Fruit fly (Drosophila melanogaster) whole organism, embryonic: ENCODE measurements around the gene CG31816.
A peak's percentile ranks its signal among the peaks of the same experiment; 100 is the strongest.

ENCODE experiments used
- Atf3 ChIP-seq: fragments of 200-800 bp; sonication (Bioruptor generic); optimal IDR thresholded peaks from 3 replicates; lab custom pipeline; 2016; ENCODE audit warnings: missing biosample characterization, missing genetic modification characterization
- CG10209 ChIP-seq: fragments of 200-800 bp; sonication (Bioruptor generic); optimal IDR thresholded peaks from 3 replicates; lab custom pipeline; 2017; ENCODE audit warnings: missing biosample characterization, mild to moderate bottlenecking, missing genetic modification characterization, missing genetic modification reagents
- CG10267 ChIP-seq: fragments of 200-800 bp; sonication (Bioruptor generic); optimal IDR thresholded peaks from 2 replicates; lab custom pipeline; 2018; ENCODE audit warnings: missing biosample characterization, mild to moderate bottlenecking, missing genetic modification characterization, moderate library complexity
- CG11695 ChIP-seq: fragments of 200-800 bp; sonication (Bioruptor generic); IDR thresholded peaks from 3 replicates; pipeline ENCODE4 v1.3.6; 2022; ENCODE audit warnings: missing biosample characterization, missing genetic modification characterization
- CG11696 ChIP-seq: fragments of 200-800 bp; sonication (Bioruptor generic); IDR thresholded peaks from 2 replicates; pipeline ENCODE4 v1.3.6; 2022; ENCODE audit warnings: missing biosample characterization, missing genetic modification characterization
- CG12299 ChIP-seq: fragments of 200-800 bp; sonication (Bioruptor generic); optimal IDR thresholded peaks from 2 replicates; lab custom pipeline; 2018; ENCODE audit warnings: missing biosample characterization, mild to moderate bottlenecking, missing genetic modification characterization
- CG12659 ChIP-seq: fragments of 200-800 bp; sonication (Bioruptor generic); optimal IDR thresholded peaks from 3 replicates; lab custom pipeline; 2017; ENCODE audit warnings: mild to moderate bottlenecking, missing biosample characterization, missing genetic modification reagents, missing genetic modification characterization
- CG15269 ChIP-seq: fragments of 200-800 bp; sonication (Bioruptor generic); optimal IDR thresholded peaks from 2 replicates; lab custom pipeline; 2018; ENCODE audit warnings: missing biosample characterization, mild to moderate bottlenecking, missing genetic modification characterization, moderate library complexity
- CG17361 ChIP-seq: fragments of 200-800 bp; sonication (Bioruptor generic); IDR thresholded peaks from 3 replicates; pipeline ENCODE4 v1.3.6; 2022; ENCODE audit warnings: missing biosample characterization, missing genetic modification characterization
- CG17612 ChIP-seq: fragments of 200-800 bp; sonication (Bioruptor generic); IDR thresholded peaks from 2 replicates; pipeline ENCODE4 v1.3.6; 2022; ENCODE audit warnings: missing biosample characterization, missing genetic modification characterization
- CG17829 ChIP-seq: fragments of 200-800 bp; optimal IDR thresholded peaks from 2 replicates; lab custom pipeline; 2019; ENCODE audit warnings: missing biosample characterization, mild to moderate bottlenecking, missing genetic modification characterization, moderate library complexity
- CG18476 ChIP-seq: fragments of 200-800 bp; sonication (Bioruptor generic); optimal IDR thresholded peaks from 2 replicates; lab custom pipeline; 2016; ENCODE audit warnings: missing biosample characterization, mild to moderate bottlenecking, missing genetic modification characterization
- CG2875 ChIP-seq: fragments of 200-800 bp; sonication (Bioruptor generic); optimal IDR thresholded peaks from 2 replicates; lab custom pipeline; 2017; ENCODE audit warnings: missing biosample characterization, mild to moderate bottlenecking, missing genetic modification characterization, missing genetic modification reagents
- CG30403 ChIP-seq: fragments of 200-800 bp; sonication (Bioruptor generic); optimal IDR thresholded peaks from 3 replicates; lab custom pipeline; 2016; ENCODE audit warnings: missing biosample characterization, missing genetic modification characterization
- CG5245 ChIP-seq: fragments of 200-800 bp; sonication (Bioruptor generic); optimal IDR thresholded peaks from 3 replicates; lab custom pipeline; 2016; ENCODE audit warnings: missing biosample characterization, missing genetic modification characterization
- CG6254 ChIP-seq: fragments of 200-800 bp; sonication (Bioruptor generic); optimal IDR thresholded peaks from 3 replicates; lab custom pipeline; 2017; ENCODE audit warnings: mild to moderate bottlenecking, missing biosample characterization, missing genetic modification reagents, missing genetic modification characterization
- CG6791 ChIP-seq: fragments of 200-800 bp; sonication (Bioruptor generic); IDR thresholded peaks from 3 replicates; pipeline ENCODE4 v1.3.6; 2022; ENCODE audit warnings: missing biosample characterization, missing genetic modification characterization; ENCODE audit not compliant: partially characterized antibody
- CG6854 ChIP-seq: fragments of 200-800 bp; sonication (Bioruptor generic); optimal IDR thresholded peaks from 3 replicates; lab custom pipeline; 2017; ENCODE audit warnings: missing biosample characterization, mild to moderate bottlenecking, missing genetic modification characterization
- CG8388 ChIP-seq: fragments of 200-800 bp; sonication (Bioruptor generic); optimal IDR thresholded peaks from 2 replicates; lab custom pipeline; 2019; ENCODE audit warnings: missing biosample characterization, mild to moderate bottlenecking, missing genetic modification characterization, moderate library complexity
- CG8924 ChIP-seq: fragments of 200-800 bp; optimal IDR thresholded peaks from 3 replicates; lab custom pipeline; 2019; ENCODE audit warnings: missing biosample characterization, mild to moderate bottlenecking, missing genetic modification characterization, moderate library complexity
- Camta ChIP-seq: fragments of 200-800 bp; sonication (Bioruptor generic); optimal IDR thresholded peaks from 2 replicates; lab custom pipeline; 2016; ENCODE audit warnings: missing biosample characterization, missing genetic modification characterization
- Deaf1 ChIP-seq: fragments of 200-800 bp; optimal IDR thresholded peaks from 3 replicates; lab custom pipeline; 2019; ENCODE audit warnings: missing biosample characterization, mild to moderate bottlenecking, missing genetic modification characterization, moderate library complexity
- HmgD ChIP-seq: fragments of 200-800 bp; sonication (Bioruptor generic); optimal IDR thresholded peaks from 3 replicates; lab custom pipeline; 2016; ENCODE audit warnings: missing biosample characterization, missing genetic modification characterization
- Jarid2 ChIP-seq: fragments of 200-800 bp; sonication (Bioruptor generic); optimal IDR thresholded peaks from 3 replicates; lab custom pipeline; 2017; ENCODE audit warnings: mild to moderate bottlenecking, missing biosample characterization, missing genetic modification reagents, missing genetic modification characterization
- Neu2 ChIP-seq: fragments of 200-800 bp; sonication (Bioruptor generic); optimal IDR thresholded peaks from 3 replicates; lab custom pipeline; 2016; ENCODE audit warnings: missing biosample characterization, missing genetic modification characterization, borderline replicate concordance
- Rx ChIP-seq: fragments of 200-800 bp; sonication (Bioruptor generic); IDR thresholded peaks from 2 replicates; pipeline ENCODE4 v1.3.6; 2022; ENCODE audit warnings: missing biosample characterization, missing genetic modification characterization
- Taf1 ChIP-seq: fragments of 200-800 bp; sonication (Bioruptor generic); IDR thresholded peaks from 2 replicates; pipeline ENCODE4 v1.3.6; 2022; ENCODE audit warnings: missing biosample characterization, missing genetic modification characterization
- ab ChIP-seq: fragments of 200-800 bp; sonication (Bioruptor generic); optimal IDR thresholded peaks from 2 replicates; lab custom pipeline; 2016; ENCODE audit warnings: missing biosample characterization, missing genetic modification characterization
- ap ChIP-seq: fragments of 200-800 bp; sonication (Bioruptor generic); IDR thresholded peaks from 2 replicates; pipeline ENCODE4 v1.3.6; 2022; ENCODE audit warnings: missing biosample characterization, missing genetic modification characterization
- ara ChIP-seq: fragments of 200-800 bp; sonication (Bioruptor generic); IDR thresholded peaks from 2 replicates; pipeline ENCODE4 v1.3.6; 2022; ENCODE audit warnings: missing biosample characterization, missing genetic modification characterization
- az2 ChIP-seq: fragments of 200-800 bp; sonication (Bioruptor generic); optimal IDR thresholded peaks from 3 replicates; lab custom pipeline; 2016; ENCODE audit warnings: missing biosample characterization, missing genetic modification characterization
- bigmax ChIP-seq: fragments of 200-800 bp; sonication (Bioruptor generic); optimal IDR thresholded peaks from 2 replicates; lab custom pipeline; 2018; ENCODE audit warnings: missing biosample characterization, mild to moderate bottlenecking, missing genetic modification characterization
- br ChIP-seq: fragments of >200 bp; optimal IDR thresholded peaks from 2 replicates; lab custom pipeline; 2017
- chinmo ChIP-seq: fragments of 200-800 bp; sonication (Bioruptor generic); IDR thresholded peaks from 4 replicates; pipeline ENCODE4 v1.3.6; 2022; ENCODE audit warnings: missing biosample characterization, missing genetic modification characterization; ENCODE audit not compliant: partially characterized antibody
- cwo ChIP-seq: fragments of 200-800 bp; sonication (Bioruptor generic); optimal IDR thresholded peaks from 3 replicates; lab custom pipeline; 2017; ENCODE audit warnings: missing biosample characterization, missing genetic modification characterization, mild to moderate bottlenecking, moderate library complexity, missing genetic modification reagents
- dmrt99B ChIP-seq: fragments of 200-800 bp; sonication (Bioruptor generic); optimal IDR thresholded peaks from 2 replicates; lab custom pipeline; 2018; ENCODE audit warnings: missing biosample characterization, mild to moderate bottlenecking, missing genetic modification characterization, moderate library complexity
- gce ChIP-seq: fragments of 200-800 bp; sonication (Bioruptor generic); IDR thresholded peaks from 3 replicates; pipeline ENCODE4 v1.3.6; 2022; ENCODE audit warnings: missing biosample characterization, missing genetic modification characterization
- gt ChIP-seq: fragments of 200-800 bp; sonication (Bioruptor generic); IDR thresholded peaks from 2 replicates; pipeline ENCODE4 v1.3.6; 2022; ENCODE audit warnings: missing biosample characterization, missing genetic modification characterization
- lov ChIP-seq, 2 experiments: fragments of 200-800 bp in 1 of 2; fragments of >200 bp in 1 of 2; sonication (Bioruptor generic) in 1 of 2; IDR thresholded peaks in 1 of 2; optimal IDR thresholded peaks in 1 of 2; 2 replicates in 1 of 2; 3 replicates in 1 of 2; pipeline versions ENCODE4 v1.3.6 to Lab custom; 2017 to 2022; ENCODE audit warnings: missing biosample characterization in 1 of 2, missing genetic modification characterization in 1 of 2
- luna ChIP-seq: fragments of 200-800 bp; sonication (Bioruptor generic); optimal IDR thresholded peaks from 2 replicates; lab custom pipeline; 2016; ENCODE audit warnings: missing biosample characterization, missing genetic modification characterization
- nerfin-1 ChIP-seq: fragments of 200-800 bp; sonication (Bioruptor generic); optimal IDR thresholded peaks from 3 replicates; lab custom pipeline; 2019; ENCODE audit warnings: missing biosample characterization, mild to moderate bottlenecking, missing genetic modification characterization, moderate library complexity
- otp ChIP-seq: fragments of 200-800 bp; sonication (Bioruptor generic); IDR thresholded peaks from 3 replicates; pipeline ENCODE4, ENCODE4 v1.3.6; 2022; ENCODE audit warnings: missing biosample characterization, missing genetic modification characterization
- pfk ChIP-seq: fragments of 200-800 bp; sonication (Bioruptor generic); optimal IDR thresholded peaks from 2 replicates; lab custom pipeline; 2018; ENCODE audit warnings: missing biosample characterization, mild to moderate bottlenecking, missing genetic modification characterization, moderate library complexity
- pho ChIP-seq: fragments of 200-800 bp; sonication (Bioruptor generic); optimal IDR thresholded peaks from 2 replicates; lab custom pipeline; 2016; ENCODE audit warnings: missing biosample characterization, missing genetic modification characterization
- pita ChIP-seq: fragments of 200-800 bp; sonication (Bioruptor generic); optimal IDR thresholded peaks from 2 replicates; lab custom pipeline; 2017; ENCODE audit warnings: missing biosample characterization, mild to moderate bottlenecking, missing genetic modification characterization
- pnt ChIP-seq: fragments of 200-800 bp; sonication (Bioruptor generic); optimal IDR thresholded peaks from 3 replicates; lab custom pipeline; 2016; ENCODE audit warnings: missing biosample characterization, missing genetic modification characterization
- prd ChIP-seq, 3 experiments: fragments of >200 bp in 2 of 3; fragments of 200-800 bp in 1 of 3; sonication (Bioruptor generic) in 1 of 3; optimal IDR thresholded peaks in 2 of 3; IDR thresholded peaks in 1 of 3; 2 replicates in 2 of 3; 3 replicates in 1 of 3; pipeline versions ENCODE4 v1.3.6 to Lab custom; 2017 to 2022; ENCODE audit warnings: missing biosample characterization in 1 of 3, missing genetic modification characterization in 1 of 3
- repo ChIP-seq: fragments of 200-800 bp; sonication (Bioruptor generic); optimal IDR thresholded peaks from 2 replicates; lab custom pipeline; 2016; ENCODE audit warnings: missing biosample characterization, missing genetic modification characterization
- sim ChIP-seq: fragments of 200-800 bp; sonication (Bioruptor generic); IDR thresholded peaks from 2 replicates; pipeline ENCODE4 v1.3.6; 2022; ENCODE audit warnings: missing biosample characterization, missing genetic modification characterization
- twi ChIP-seq: fragments of 200-800 bp; optimal IDR thresholded peaks from 2 replicates; lab custom pipeline; 2019; ENCODE audit warnings: missing biosample characterization, mild to moderate bottlenecking, missing genetic modification characterization, moderate library complexity

CG31816 gene

DNA sequence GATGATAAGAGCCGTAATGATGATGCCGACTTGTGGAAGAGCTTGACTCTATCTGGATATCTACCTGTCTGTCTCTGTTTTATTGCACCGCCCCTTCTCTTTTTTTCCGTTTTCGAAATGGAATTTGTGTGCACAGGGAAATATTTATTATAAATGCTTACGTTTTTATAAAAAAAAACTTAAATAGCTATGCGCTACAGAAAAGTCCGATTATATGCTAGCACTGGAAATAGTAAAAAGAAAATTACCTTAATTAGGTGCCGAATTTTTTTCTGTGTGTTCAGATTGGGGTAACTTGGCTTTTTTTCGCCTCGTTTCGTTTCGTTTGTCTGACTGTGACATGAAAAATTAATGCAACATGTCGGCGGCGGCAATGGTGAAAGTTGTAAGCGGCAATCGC is 49.6 kb downstream of the CG31816 start (continued):
- no peak for TF ChIP-seq CG11695
- TF ChIP-seq CG8924: peak; percentile 14
- TF ChIP-seq cwo (GFP tag; lab: Kevin White, UChicago): no peak
- TF ChIP-seq CG6854 (GFP tag; lab: Kevin White, UChicago): no peak
- TF ChIP-seq twi (tag; lab: Kevin White, UChicago): no peak
- 0 out of 2 replicates have a peak, but pooled peaks have one; percentile 23 for TF ChIP-seq gt (GFP tag; lab: Robert Waterston, UW)
- no peak for TF ChIP-seq CG17612 (GFP tag; lab: Robert Waterston, UW)
- peak; percentile 47; the same call in 1 of the 3 replicates for TF ChIP-seq otp (GFP tag; lab: Robert Waterston, UW)
- peak; percentile 43; the same call in 1 of the 2 replicates for TF ChIP-seq sim (GFP tag; lab: Robert Waterston, UW)
- no peak for TF ChIP-seq HmgD (GFP tag; lab: Kevin White, UChicago)
- TF ChIP-seq nerfin-1: peak; percentile 46
- TF ChIP-seq Neu2 (GFP tag; lab: Kevin White, UChicago): no peak
- peak; percentile 52; the same call in 1 of the 3 replicates for TF ChIP-seq gce (GFP tag; lab: Robert Waterston, UW)
- TF ChIP-seq chinmo (GFP tag; lab: Robert Waterston, UW): no peak
- TF ChIP-seq CG17829: peak; percentile 33
- no peak for TF ChIP-seq CG18476 (GFP tag; lab: Kevin White, UChicago)
- no peak for TF ChIP-seq CG6791
- TF ChIP-seq CG5245 (GFP tag; lab: Kevin White, UChicago): peak; percentile 46
- TF ChIP-seq CG12659: no peak
- peak; percentile 33 for TF ChIP-seq CG30403 (GFP tag; lab: Kevin White, UChicago)
- no peak for TF ChIP-seq br (lab: Kevin White, UChicago)
- peak; percentile 42; the same call in 1 of the 3 replicates for TF ChIP-seq CG17361 (GFP tag; lab: Robert Waterston, UW)
- TF ChIP-seq az2 (GFP tag; lab: Kevin White, UChicago): peak; percentile 52
- peak; percentile 46 for TF ChIP-seq CG6254 (GFP tag; lab: Kevin White, UChicago)
- peak; percentile 26 for TF ChIP-seq CG10209 (GFP tag; lab: Kevin White, UChicago)
- TF ChIP-seq Taf1 (GFP tag; lab: Robert Waterston, UW): no peak
- TF ChIP-seq luna (GFP tag; lab: Kevin White, UChicago): no peak
- TF ChIP-seq Atf3: no peak
- no peak for TF ChIP-seq ab (GFP tag; lab: Kevin White, UChicago)
- TF ChIP-seq repo: no peak
- peak; percentile 81 for TF ChIP-seq dmrt99B (tag; lab: Kevin White, UChicago)
- peak; percentile 81 for TF ChIP-seq ara
- peak; percentile 70 for TF ChIP-seq CG2875
- no peak for TF ChIP-seq pita
- peak; percentile 44; the same call in 1 of the 2 replicates for TF ChIP-seq Rx (GFP tag; lab: Robert Waterston, UW)
- no peak for TF ChIP-seq bigmax (GFP tag; lab: Kevin White, UChicago)
- no peak for TF ChIP-seq CG15269 (tag; lab: Kevin White, UChicago)
- TF ChIP-seq pnt: peak; percentile 18
- TF ChIP-seq prd (optimal IDR thresholded peaks at IDR 0.05; lab: Kevin White, UChicago): no peak
- peak; percentile 65; the same call in 1 of the 3 replicates for TF ChIP-seq prd (GFP tag; IDR thresholded peaks at IDR 0.05; lab: Robert Waterston, UW)
- peak; percentile 69 for TF ChIP-seq ap (GFP tag; lab: Robert Waterston, UW)
- no peak for TF ChIP-seq Deaf1 (tag; lab: Kevin White, UChicago)
- TF ChIP-seq Camta (GFP tag; lab: Kevin White, UChicago): no peak
- no peak for TF ChIP-seq pfk (GFP tag; lab: Kevin White, UChicago)
- no peak for TF ChIP-seq lov (optimal IDR thresholded peaks at IDR 0.05; lab: Kevin White, UChicago)
- no peak for TF ChIP-seq lov (GFP tag; IDR thresholded peaks at IDR 0.05; lab: Robert Waterston, UW)
- TF ChIP-seq Jarid2: no peak
- peak; percentile 18 for TF ChIP-seq CG10267
- peak; percentile 59 for TF ChIP-seq CG8388 (GFP tag; lab: Kevin White, UChicago)
- no peak for TF ChIP-seq pho (GFP tag; lab: Kevin White, UChicago)
- no peak for TF ChIP-seq CG12299 (tag; lab: Kevin White, UChicago)
- TF ChIP-seq CG11696 (GFP tag; lab: Robert Waterston, UW): no peak
